Fruit fly (Drosophila melanogaster): Measurements from ENCODE around the gene comt.

comt gene

dm6 chrX:13275139-13275538, 16.3 kb downstream of the comt start (continued):
- TF ChIP-seq CG6854 (GFP tag; optimal IDR thresholded peaks at IDR 0.05) (no peak), Smox (GFP tag; optimal IDR thresholded peaks at IDR 0.05) (peak; percentile 65), Hr4 (GFP tag; optimal IDR thresholded peaks at IDR 0.05) (peak; percentile 31), eg (GFP tag; IDR thresholded peaks at IDR 0.05) (peak; percentile 5; the same call in 1 of the 3 replicates), ss (GFP tag; optimal IDR thresholded peaks at IDR 0.05) (peak; percentile 55 to 73), vri (GFP tag; optimal IDR thresholded peaks at IDR 0.05) (no peak), dsx (GFP tag; optimal IDR thresholded peaks at IDR 0.05; ENCODE audit: poor library complexity, severe bottlenecking) (peak; percentile 1)

DNA sequence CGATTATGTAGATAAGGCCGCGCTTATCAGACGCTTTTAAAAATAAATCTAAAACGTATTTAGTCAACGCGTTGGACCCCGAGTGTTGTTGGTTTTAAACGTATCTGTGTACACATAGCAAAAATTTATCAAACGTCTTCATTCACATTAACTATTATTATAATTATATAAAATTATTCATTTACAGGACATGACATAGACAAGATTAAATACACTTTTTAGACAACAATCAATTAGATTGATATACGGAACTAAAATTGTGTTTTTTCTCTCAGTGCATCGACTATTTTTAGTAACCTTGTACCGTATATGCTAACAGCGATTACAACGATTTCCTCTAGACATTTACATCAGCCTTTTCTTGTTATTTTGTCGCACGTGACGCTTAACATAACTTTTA, 17.9 kb downstream of the comt start:
- TF ChIP-seq Blimp-1 (GFP tag; optimal IDR thresholded peaks at IDR 0.05): no peak
- TF ChIP-seq CG16779 (tag; optimal IDR thresholded peaks at IDR 0.05): no peak
- no peak for TF ChIP-seq Gug (GFP tag; IDR thresholded peaks at IDR 0.05)
- no peak for TF ChIP-seq dac (GFP tag; optimal IDR thresholded peaks at IDR 0.05)
- peak; percentile 73 for TF ChIP-seq CG15336 (GFP tag; IDR thresholded peaks at IDR 0.05)
- TF ChIP-seq CG7368 (GFP tag; optimal IDR thresholded peaks at IDR 0.05): peak; percentile 34
- TF ChIP-seq CG8119 (GFP tag; IDR thresholded peaks at IDR 0.05): peak; percentile 66; the same call in 2 of the 3 replicates
- TF ChIP-seq dsx (GFP tag; optimal IDR thresholded peaks at IDR 0.05; ENCODE audit: poor library complexity, severe bottlenecking): peak; percentile 42
- TF ChIP-seq acj6 (GFP tag; optimal IDR thresholded peaks at IDR 0.05): peak; percentile 42
- no peak for TF ChIP-seq fd85E (GFP tag; optimal IDR thresholded peaks at IDR 0.05)
- peak; percentile 25; the same call in 1 of the 2 replicates for TF ChIP-seq CG11294 (GFP tag; IDR thresholded peaks at IDR 0.05)
- no peak for TF ChIP-seq Sox15 (GFP tag; optimal IDR thresholded peaks at IDR 0.05)
- no peak for TF ChIP-seq Sox14 (GFP tag; optimal IDR thresholded peaks at IDR 0.05)
- peak; percentile 45 for TF ChIP-seq topi (GFP tag; optimal IDR thresholded peaks at IDR 0.05)
- peak; percentile 25 for TF ChIP-seq net (GFP tag; optimal IDR thresholded peaks at IDR 0.05)
- no peak for TF ChIP-seq Ets21C (GFP tag; optimal IDR thresholded peaks at IDR 0.05)
- TF ChIP-seq CG10631 (GFP tag; optimal IDR thresholded peaks at IDR 0.05): peak; percentile 63
- peak; percentile 9 for TF ChIP-seq fd59A (GFP tag; optimal IDR thresholded peaks at IDR 0.05)
- peak; percentile 44 for TF ChIP-seq CG6808 (GFP tag; optimal IDR thresholded peaks at IDR 0.05)
- peak; percentile 13 to 26 for TF ChIP-seq ss (GFP tag; optimal IDR thresholded peaks at IDR 0.05)
- TF ChIP-seq Eip93F (GFP tag; optimal IDR thresholded peaks at IDR 0.05): no peak
- TF ChIP-seq svp (GFP tag): peak; percentile 37
- TF ChIP-seq CG3032 (tag; optimal IDR thresholded peaks at IDR 0.05): peak; percentile 46
- TF ChIP-seq lz (GFP tag; optimal IDR thresholded peaks at IDR 0.05): no peak
- peak; percentile 79 for TF ChIP-seq Eip78C (GFP tag)
- TF ChIP-seq Hr4 (GFP tag; optimal IDR thresholded peaks at IDR 0.05): peak; percentile 32
- no peak for TF ChIP-seq CG31627 (GFP tag; optimal IDR thresholded peaks at IDR 0.05)
- peak; percentile 10 for TF ChIP-seq Smox (GFP tag; optimal IDR thresholded peaks at IDR 0.05)
- peak; percentile 35 for TF ChIP-seq CG11762 (GFP tag; optimal IDR thresholded peaks at IDR 0.05; ENCODE audit: insufficient read depth)
- peak; percentile 49 for TF ChIP-seq achi (GFP tag; optimal IDR thresholded peaks at IDR 0.05)
- TF ChIP-seq eg (GFP tag; IDR thresholded peaks at IDR 0.05): peak; percentile 64
- no peak for TF ChIP-seq Hr38 (GFP tag; optimal IDR thresholded peaks at IDR 0.05)
- TF ChIP-seq CG3919 (GFP tag; optimal IDR thresholded peaks at IDR 0.05): peak; percentile 25
- no peak for TF ChIP-seq Met (GFP tag; optimal IDR thresholded peaks at IDR 0.05)
- TF ChIP-seq CG1621 (tag; optimal IDR thresholded peaks at IDR 0.05): peak; percentile 32
- peak; percentile 27 for TF ChIP-seq CG6276 (GFP tag; optimal IDR thresholded peaks at IDR 0.05)
- TF ChIP-seq vri (GFP tag; optimal IDR thresholded peaks at IDR 0.05): no peak
- TF ChIP-seq Ets96B (tag; optimal IDR thresholded peaks at IDR 0.05): peak; percentile 40
- no peak for TF ChIP-seq Eip75B (GFP tag; optimal IDR thresholded peaks at IDR 0.05)
- peak; percentile 48 for TF ChIP-seq OdsH (GFP tag; optimal IDR thresholded peaks at IDR 0.05)
- TF ChIP-seq Hr39 (GFP tag; optimal IDR thresholded peaks at IDR 0.05): peak; percentile 8
- no peak for TF ChIP-seq CG6854 (GFP tag; optimal IDR thresholded peaks at IDR 0.05)
- peak; percentile 52 for TF ChIP-seq CG6163 (GFP tag; IDR thresholded peaks at IDR 0.05)
- TF ChIP-seq fkh (GFP tag; optimal IDR thresholded peaks at IDR 0.05): peak; percentile 7
- TF ChIP-seq spab (GFP tag; optimal IDR thresholded peaks at IDR 0.05): peak; percentile 25
- peak; percentile 49 for TF ChIP-seq CG34406 (GFP tag; optimal IDR thresholded peaks at IDR 0.05)
- TF ChIP-seq CG4318 (GFP tag; optimal IDR thresholded peaks at IDR 0.05): peak; percentile 5
- TF ChIP-seq CG32006 (GFP tag; optimal IDR thresholded peaks at IDR 0.05): peak; percentile 65
- TF ChIP-seq CG11902 (GFP tag; optimal IDR thresholded peaks at IDR 0.05): peak; percentile 15
